Fruit fly (Drosophila melanogaster) whole organism, embryonic: ENCODE results near the gene Aatf.
A peak's percentile ranks its signal among the peaks of the same experiment; 100 is the strongest.

Source experiments
- Blimp-1 ChIP-seq: fragments of 200-800 bp; sonication (Bioruptor generic); optimal IDR thresholded peaks from 3 replicates; lab custom pipeline; 2018; ENCODE audit warnings: missing biosample characterization, missing genetic modification characterization, mild to moderate bottlenecking, moderate library complexity, missing genetic modification reagents
- CG10321 ChIP-seq: fragments of 200-800 bp; sonication (Bioruptor generic); IDR thresholded peaks from 2 replicates; pipeline ENCODE4 v1.3.6; 2022; ENCODE audit warnings: missing biosample characterization, missing genetic modification characterization
- CG10959 ChIP-seq: fragments of 200-800 bp; sonication (Bioruptor generic); IDR thresholded peaks from 2 replicates; pipeline ENCODE4 v1.3.6; 2022; ENCODE audit warnings: missing biosample characterization, missing genetic modification characterization
- CG10979 ChIP-seq: fragments of 200-800 bp; sonication (Bioruptor generic); optimal IDR thresholded peaks from 2 replicates; lab custom pipeline; 2018; ENCODE audit warnings: missing biosample characterization, mild to moderate bottlenecking, missing genetic modification characterization, moderate library complexity
- CG11504 ChIP-seq: fragments of 200-800 bp; sonication (Bioruptor generic); optimal IDR thresholded peaks from 3 replicates; lab custom pipeline; 2019; ENCODE audit warnings: missing biosample characterization, mild to moderate bottlenecking, missing genetic modification characterization, moderate library complexity
- CG15479 ChIP-seq: fragments of 200-800 bp; sonication (Bioruptor generic); optimal IDR thresholded peaks from 3 replicates; lab custom pipeline; 2019; ENCODE audit warnings: missing biosample characterization, mild to moderate bottlenecking, missing genetic modification characterization, moderate library complexity
- CG16813 ChIP-seq: fragments of 200-800 bp; sonication (Bioruptor generic); IDR thresholded peaks from 3 replicates; pipeline ENCODE4 v1.3.6; 2022; ENCODE audit warnings: missing biosample characterization, missing genetic modification characterization; ENCODE audit not compliant: partially characterized antibody
- CG16863 ChIP-seq: fragments of 200-800 bp; sonication (Bioruptor generic); optimal IDR thresholded peaks from 3 replicates; lab custom pipeline; 2016; ENCODE audit warnings: missing biosample characterization, missing genetic modification characterization
- CG17328 ChIP-seq: fragments of 200-800 bp; sonication (Bioruptor generic); IDR thresholded peaks from 2 replicates; pipeline ENCODE4 v1.3.6; 2022; ENCODE audit warnings: missing biosample characterization, missing genetic modification characterization
- CG18011 ChIP-seq: fragments of 200-800 bp; sonication (Bioruptor generic); optimal IDR thresholded peaks from 2 replicates; lab custom pipeline; 2017; ENCODE audit warnings: missing biosample characterization, missing genetic modification characterization, mild to moderate bottlenecking, moderate library complexity, missing genotype
- CG18599 ChIP-seq: fragments of 200-800 bp; sonication (Bioruptor generic); optimal IDR thresholded peaks from 3 replicates; lab custom pipeline; 2017; ENCODE audit warnings: missing biosample characterization, missing genetic modification characterization, mild to moderate bottlenecking, moderate library complexity, missing genetic modification reagents
- CG31365 ChIP-seq: fragments of 200-800 bp; sonication (Bioruptor generic); optimal IDR thresholded peaks from 2 replicates; lab custom pipeline; 2018; ENCODE audit warnings: missing biosample characterization, mild to moderate bottlenecking, missing genetic modification characterization
- CG31388 ChIP-seq: fragments of 200-800 bp; sonication (Bioruptor generic); optimal IDR thresholded peaks from 2 replicates; lab custom pipeline; 2016; ENCODE audit warnings: missing biosample characterization, missing genetic modification characterization
- CG3163 ChIP-seq: fragments of 200-800 bp; sonication (Bioruptor generic); optimal IDR thresholded peaks from 3 replicates; lab custom pipeline; 2016; ENCODE audit warnings: missing biosample characterization, missing genetic modification characterization
- CG3726 ChIP-seq: fragments of 200-800 bp; sonication (Bioruptor generic); IDR thresholded peaks from 3 replicates; pipeline ENCODE4, ENCODE4 v1.3.6; 2022; ENCODE audit warnings: missing biosample characterization, missing genetic modification characterization
- CG5245 ChIP-seq: fragments of 200-800 bp; sonication (Bioruptor generic); optimal IDR thresholded peaks from 3 replicates; lab custom pipeline; 2016; ENCODE audit warnings: missing biosample characterization, missing genetic modification characterization
- CG6689 ChIP-seq: fragments of 200-800 bp; sonication (Bioruptor generic); IDR thresholded peaks from 2 replicates; pipeline ENCODE4 v1.3.6; 2022; ENCODE audit warnings: missing biosample characterization, missing genetic modification characterization
- CG6854 ChIP-seq: fragments of 200-800 bp; sonication (Bioruptor generic); optimal IDR thresholded peaks from 3 replicates; lab custom pipeline; 2017; ENCODE audit warnings: missing biosample characterization, mild to moderate bottlenecking, missing genetic modification characterization
- CG8281 ChIP-seq: fragments of 200-800 bp; sonication (Bioruptor generic); optimal IDR thresholded peaks from 2 replicates; lab custom pipeline; 2018; ENCODE audit warnings: missing biosample characterization, mild to moderate bottlenecking, missing genetic modification characterization, moderate library complexity
- CG8765 ChIP-seq: fragments of 200-800 bp; sonication (Bioruptor generic); IDR thresholded peaks from 2 replicates; pipeline ENCODE4 v1.3.6; 2022; ENCODE audit warnings: missing biosample characterization, missing genetic modification characterization
- CG8924 ChIP-seq: fragments of 200-800 bp; optimal IDR thresholded peaks from 3 replicates; lab custom pipeline; 2019; ENCODE audit warnings: missing biosample characterization, mild to moderate bottlenecking, missing genetic modification characterization, moderate library complexity
- Gsc ChIP-seq: fragments of 200-800 bp; sonication (Bioruptor generic); IDR thresholded peaks from 2 replicates; pipeline ENCODE4 v1.3.6; 2022; ENCODE audit warnings: missing biosample characterization, missing genetic modification characterization
- Hmx ChIP-seq: fragments of 200-800 bp; sonication (Bioruptor generic); optimal IDR thresholded peaks from 2 replicates; lab custom pipeline; 2016; ENCODE audit warnings: missing biosample characterization, missing genetic modification characterization
- Kr ChIP-seq: fragments of 200-800 bp; sonication (Bioruptor generic); optimal IDR thresholded peaks from 2 replicates; lab custom pipeline; 2017; ENCODE audit warnings: missing biosample characterization, mild to moderate bottlenecking, missing genetic modification characterization
- MESR4 ChIP-seq: fragments of 200-800 bp; sonication (Bioruptor generic); optimal IDR thresholded peaks from 2 replicates; lab custom pipeline; 2018; ENCODE audit warnings: missing biosample characterization, mild to moderate bottlenecking, missing genetic modification characterization, moderate library complexity
- NK7.1 ChIP-seq: fragments of 200-800 bp; sonication (Bioruptor generic); optimal IDR thresholded peaks from 3 replicates; lab custom pipeline; 2016; ENCODE audit warnings: missing biosample characterization, missing genetic modification characterization
- PHDP ChIP-seq: fragments of 200-800 bp; sonication (Bioruptor generic); optimal IDR thresholded peaks from 3 replicates; lab custom pipeline; 2018; ENCODE audit warnings: missing biosample characterization, mild to moderate bottlenecking, missing genetic modification characterization, moderate library complexity
- Six4 ChIP-seq: fragments of 200-800 bp; sonication (Bioruptor generic); optimal IDR thresholded peaks from 2 replicates; lab custom pipeline; 2016; ENCODE audit warnings: missing biosample characterization, missing genetic modification characterization
- Spps ChIP-seq: fragments of 200-800 bp; sonication (Bioruptor generic); optimal IDR thresholded peaks from 2 replicates; lab custom pipeline; 2018; ENCODE audit warnings: missing biosample characterization, mild to moderate bottlenecking, missing genetic modification characterization
- ap ChIP-seq: fragments of 200-800 bp; sonication (Bioruptor generic); IDR thresholded peaks from 2 replicates; pipeline ENCODE4 v1.3.6; 2022; ENCODE audit warnings: missing biosample characterization, missing genetic modification characterization
- bsh ChIP-seq, 2 experiments: fragments of 200-800 bp; sonication (Bioruptor generic); optimal IDR thresholded peaks; 2 replicates each; lab custom pipeline; 2017 to 2018; ENCODE audit warnings: mild to moderate bottlenecking in 2 of 2, missing biosample characterization in 2 of 2, missing genetic modification characterization in 2 of 2, moderate library complexity in 1 of 2
- cas ChIP-seq: fragments of 200-800 bp; sonication (Bioruptor generic); IDR thresholded peaks from 2 replicates; pipeline ENCODE4 v1.3.6; 2022; ENCODE audit warnings: missing biosample characterization, missing genetic modification characterization
- chinmo ChIP-seq: fragments of 200-800 bp; sonication (Bioruptor generic); IDR thresholded peaks from 4 replicates; pipeline ENCODE4 v1.3.6; 2022; ENCODE audit warnings: missing biosample characterization, missing genetic modification characterization; ENCODE audit not compliant: partially characterized antibody
- da ChIP-seq: fragments of 200-800 bp; sonication (Bioruptor generic); optimal IDR thresholded peaks from 2 replicates; lab custom pipeline; 2016; ENCODE audit warnings: missing biosample characterization, missing genetic modification characterization
- disco-r ChIP-seq: fragments of 200-800 bp; sonication (Bioruptor generic); optimal IDR thresholded peaks from 2 replicates; lab custom pipeline; 2016; ENCODE audit warnings: missing biosample characterization, missing genetic modification characterization
- ftz-f1 ChIP-seq: fragments of 200-800 bp; sonication (Bioruptor generic); optimal IDR thresholded peaks from 2 replicates; lab custom pipeline; 2016; ENCODE audit warnings: missing biosample characterization, missing genetic modification characterization
- gce ChIP-seq: fragments of 200-800 bp; sonication (Bioruptor generic); IDR thresholded peaks from 3 replicates; pipeline ENCODE4 v1.3.6; 2022; ENCODE audit warnings: missing biosample characterization, missing genetic modification characterization
- gfzf ChIP-seq: fragments of 200-800 bp; sonication (Bioruptor generic); optimal IDR thresholded peaks from 2 replicates; lab custom pipeline; 2016; ENCODE audit warnings: missing biosample characterization, mild to moderate bottlenecking, missing genetic modification characterization, moderate library complexity
- hkb ChIP-seq, 2 experiments: fragments of 200-800 bp in 1 of 2; fragments of >200 bp in 1 of 2; sonication (Bioruptor generic) in 1 of 2; IDR thresholded peaks in 1 of 2; optimal IDR thresholded peaks in 1 of 2; 2 replicates each; pipeline versions ENCODE4 v1.3.6 to Lab custom; 2017 to 2022; ENCODE audit warnings: missing biosample characterization in 1 of 2, missing genetic modification characterization in 1 of 2
- lmd ChIP-seq: fragments of 200-800 bp; sonication (Bioruptor generic); IDR thresholded peaks from 2 replicates; pipeline ENCODE4 v1.3.6; 2022; ENCODE audit warnings: missing biosample characterization, missing genetic modification characterization
- lola ChIP-seq, 3 experiments: fragments of >200 bp in 2 of 3; fragments of 200-800 bp in 1 of 3; sonication (Bioruptor generic) in 1 of 3; optimal IDR thresholded peaks; 2 replicates each; lab custom pipeline; 2017 to 2019; ENCODE audit warnings: missing biosample characterization in 3 of 3, missing genetic modification characterization in 3 of 3, mild to moderate bottlenecking in 1 of 3, moderate library complexity in 1 of 3
- pb ChIP-seq: fragments of 200-800 bp; sonication (Bioruptor generic); optimal IDR thresholded peaks from 3 replicates; lab custom pipeline; 2016; ENCODE audit warnings: missing biosample characterization, missing genetic modification characterization
- pzg ChIP-seq: fragments of 200-800 bp; sonication (Bioruptor generic); optimal IDR thresholded peaks from 3 replicates; lab custom pipeline; 2018; ENCODE audit warnings: missing biosample characterization, mild to moderate bottlenecking, missing genetic modification characterization, moderate library complexity
- ro ChIP-seq: fragments of 200-800 bp; sonication (Bioruptor generic); IDR thresholded peaks from 2 replicates; pipeline ENCODE4 v1.3.6; 2022; ENCODE audit warnings: missing biosample characterization, missing genetic modification characterization
- seq ChIP-seq: fragments of 200-800 bp; sonication (Bioruptor generic); IDR thresholded peaks from 2 replicates; pipeline ENCODE4 v1.3.6; 2022; ENCODE audit warnings: missing biosample characterization, missing genetic modification characterization
- sr ChIP-seq: fragments of 200-800 bp; sonication (Bioruptor generic); IDR thresholded peaks from 3 replicates; pipeline ENCODE4 v1.3.6; 2022; ENCODE audit warnings: missing biosample characterization, missing genetic modification characterization
- tap ChIP-seq: fragments of 200-800 bp; optimal IDR thresholded peaks from 3 replicates; lab custom pipeline; 2019; ENCODE audit warnings: missing biosample characterization, mild to moderate bottlenecking, missing genetic modification characterization, moderate library complexity
- tna ChIP-seq: fragments of 200-800 bp; sonication (Bioruptor generic); IDR thresholded peaks from 2 replicates; pipeline ENCODE4 v1.3.6; 2022; ENCODE audit warnings: missing biosample characterization, missing genetic modification characterization; ENCODE audit not compliant: partially characterized antibody
- zfh1 ChIP-seq: fragments of 200-800 bp; sonication (Bioruptor generic); IDR thresholded peaks from 3 replicates; pipeline ENCODE4 v1.3.6; 2022; ENCODE audit warnings: missing biosample characterization, missing genetic modification characterization

The Aatf gene

DNA sequence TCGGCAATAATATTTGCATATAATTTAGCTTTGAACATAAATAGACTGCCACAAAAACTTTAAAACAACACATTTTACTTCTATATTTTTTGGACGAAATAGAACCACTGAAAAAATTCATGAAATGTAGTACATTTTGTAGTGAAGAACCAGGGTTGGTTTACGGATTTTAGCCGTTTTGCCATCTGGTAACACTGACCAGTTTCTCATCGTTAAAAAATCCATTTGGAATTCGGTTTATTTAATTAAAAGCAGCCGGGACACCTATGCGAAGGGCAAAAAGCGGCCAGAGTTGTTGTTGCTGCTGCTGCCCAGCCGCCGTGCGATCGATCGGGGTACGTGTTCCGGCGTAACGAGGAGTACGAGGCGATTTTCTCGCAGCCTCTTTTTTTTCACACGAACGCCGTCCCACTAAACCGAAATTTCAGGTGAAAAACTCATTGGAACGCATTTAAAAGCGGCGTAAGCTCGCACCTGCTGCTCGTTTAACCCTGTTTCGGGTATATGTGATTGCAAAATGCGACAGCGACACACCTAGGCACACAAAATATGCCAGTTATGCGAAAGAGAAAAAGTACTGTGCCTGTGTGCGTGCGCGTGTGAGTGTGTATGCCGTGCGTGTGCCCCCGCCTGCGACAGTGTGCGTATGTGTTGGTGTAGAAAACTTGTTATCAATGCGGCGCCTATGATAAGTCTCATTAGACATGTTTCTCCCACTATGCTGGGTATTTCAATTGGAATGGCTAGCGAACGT lies 6.5 kb downstream of the Aatf start, which contains the start of gene Liprin-alpha (continued):
- TF ChIP-seq pzg (GFP tag; lab: Kevin White, UChicago) (peak; percentile 36), NK7.1 (GFP tag; lab: Kevin White, UChicago) (no peak), CG8765 (GFP tag; lab: Robert Waterston, UW) (no peak), CG10959 (GFP tag; lab: Robert Waterston, UW) (no peak), CG16863 (GFP tag; lab: Kevin White, UChicago) (no peak), Kr (GFP tag; lab: Kevin White, UChicago) (no peak), Hmx (GFP tag; lab: Kevin White, UChicago) (no peak), Spps (tag; lab: Kevin White, UChicago) (no peak), CG15479 (GFP tag; lab: Kevin White, UChicago) (peak; percentile 82), MESR4 (GFP tag; lab: Kevin White, UChicago) (peak; percentile 79), disco-r (GFP tag; lab: Kevin White, UChicago) (no peak), cas (GFP tag; lab: Robert Waterston, UW) (no peak), pb (GFP tag; lab: Kevin White, UChicago) (no peak), ap (GFP tag; lab: Robert Waterston, UW) (no peak), bsh (GFP tag; optimal IDR thresholded peaks at IDR 0.05; lab: Kevin White, UChicago) (no peak), lmd (no peak), CG5245 (no peak), CG10979 (tag; lab: Kevin White, UChicago) (peak; percentile 20), gfzf (peak; percentile 79), Gsc (GFP tag; lab: Robert Waterston, UW) (no peak), sr (no peak), da (GFP tag; lab: Kevin White, UChicago) (no peak), hkb (optimal IDR thresholded peaks at IDR 0.05; lab: Kevin White, UChicago) (no peak), hkb (GFP tag; IDR thresholded peaks at IDR 0.05; lab: Robert Waterston, UW) (no peak), zfh1 (GFP tag; lab: Robert Waterston, UW) (no peak), Six4 (GFP tag; lab: Kevin White, UChicago) (no peak), CG3163 (GFP tag; lab: Kevin White, UChicago) (no peak), CG18011 (GFP tag; lab: Kevin White, UChicago) (no peak), ftz-f1 (GFP tag; lab: Kevin White, UChicago) (no peak), CG6854 (no peak), CG6689 (no peak), lola (GFP tag; optimal IDR thresholded peaks at IDR 0.05; lab: Kevin White, UChicago) (peak in 1 of 3 experiments; percentile 66), tap (tag; lab: Kevin White, UChicago) (no peak), CG18599 (GFP tag; lab: Kevin White, UChicago) (no peak), gce (GFP tag; lab: Robert Waterston, UW) (no peak), CG3726 (no peak), CG31388 (GFP tag; lab: Kevin White, UChicago) (no peak), CG16813 (GFP tag; lab: Robert Waterston, UW) (no peak), chinmo (GFP tag; lab: Robert Waterston, UW) (peak; percentile 89), CG11504 (tag; lab: Kevin White, UChicago) (no peak), CG31365 (no peak), CG17328 (no peak), PHDP (tag; lab: Kevin White, UChicago) (no peak), tna (GFP tag; lab: Robert Waterston, UW) (no peak; the same call in 1 of the 2 replicates), Blimp-1 (no peak), CG8924 (tag; lab: Kevin White, UChicago) (no peak), ro (GFP tag; lab: Robert Waterston, UW) (no peak), seq (GFP tag; lab: Robert Waterston, UW) (no peak), CG10321 (GFP tag; lab: Robert Waterston, UW) (no peak), CG8281 (tag; lab: Kevin White, UChicago) (no peak)
